Fruit fly (Drosophila melanogaster) whole organism, wandering third instar larva: ENCODE results near the gene Cfp1.

Experiments used
- Mio ChIP-seq: sonication (Bioruptor generic); optimal IDR thresholded peaks from 2 replicates; lab custom pipeline; 2016; ENCODE audit warnings: missing biosample characterization, missing genetic modification characterization
- fru ChIP-seq: fragments of 200-800 bp; sonication (Bioruptor generic); optimal IDR thresholded peaks from 3 replicates; lab custom pipeline; 2016; ENCODE audit warnings: missing biosample characterization, mild to moderate bottlenecking, missing genetic modification characterization

DNA sequence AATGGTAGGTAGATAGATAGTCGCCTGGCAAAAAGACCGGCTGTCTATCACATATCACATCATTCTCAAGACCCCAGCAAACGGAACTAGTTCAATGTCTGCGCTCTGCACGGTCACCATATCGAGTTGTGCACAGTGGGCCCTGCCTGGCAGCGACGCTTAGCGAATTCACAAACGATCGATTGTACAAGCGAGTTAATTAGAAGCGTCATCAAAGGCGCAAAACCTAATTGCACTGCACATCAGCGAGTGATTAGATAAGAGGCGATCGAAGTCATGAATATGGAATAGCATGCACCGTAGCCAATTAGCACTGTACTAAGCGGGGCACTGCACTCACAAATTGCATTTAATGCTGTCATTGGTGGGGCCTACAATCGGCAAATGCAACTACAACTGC is 52.3 kb downstream of the Cfp1 start:
- TF ChIP-seq Mio = no peak
- no peak for TF ChIP-seq fru (GFP tag; lab: Kevin White, UChicago)
